Worm (Caenorhabditis elegans) whole organism, L4/young adult: ENCODE data around the gene F31D5.7.
A peak's percentile ranks its signal among the peaks of the same experiment; 100 is the strongest.

Experiments used
- W03F9.2 ChIP-seq: fragments of 150-350 bp; optimal IDR thresholded peaks from 2 replicates; lab custom pipeline; 2014; ENCODE audit warnings: missing biosample characterization, missing genetic modification characterization
- dao-5 ChIP-seq: sonication (generic microtip); optimal IDR thresholded peaks from 2 replicates; lab custom pipeline; 2016; ENCODE audit warnings: missing genotype, missing genetic modification characterization, moderate library complexity, missing compliant biosample characterization
- him-1 ChIP-seq: sonication (generic microtip); optimal IDR thresholded peaks from 2 replicates; lab custom pipeline; 2016; ENCODE audit warnings: missing genotype, missing genetic modification reagents, missing genetic modification characterization, missing compliant biosample characterization

Gene F31D5.7

ce11 chrII:4215318-4215717 lies 4.1 kb downstream of the F31D5.7 start, which contains the start of gene F31D5.2:
TSS of gene F31D5.2 (plus strand) at chrII:4215618.
- TF ChIP-seq dao-5 (tag; lab: Kevin White, UChicago): no peak
- TF ChIP-seq him-1 (tag; lab: Kevin White, UChicago): no peak
- TF ChIP-seq W03F9.2: no peak

- no peak for TF ChIP-seq W03F9.2
- TF ChIP-seq him-1 (tag; lab: Kevin White, UChicago): no peak
- no peak for TF ChIP-seq dao-5 (tag; lab: Kevin White, UChicago)
Measured at ce11 chrII:4219062-4219461, 7.8 kb downstream of the F31D5.7 start, which contains the start of gene F31D5.1. TSS of gene F31D5.1 (plus strand) at chrII:4219362.

ce11 chrII:4222469-4222868 lies 11.3 kb downstream of the F31D5.7 start:
- TF ChIP-seq dao-5 (tag; lab: Kevin White, UChicago) (no peak), him-1 (tag; lab: Kevin White, UChicago) (no peak), W03F9.2 (no peak)

ce11 chrII:4222983-4223382 lies 11.8 kb downstream of the F31D5.7 start, which contains the start of gene C16A11.5:
TSS of gene C16A11.5 (plus strand) at chrII:4223305.
- TF ChIP-seq W03F9.2: no peak
- no peak for TF ChIP-seq dao-5 (tag; lab: Kevin White, UChicago)
- no peak for TF ChIP-seq him-1 (tag; lab: Kevin White, UChicago)

- no peak for TF ChIP-seq W03F9.2
- TF ChIP-seq him-1 (tag; lab: Kevin White, UChicago): no peak
- TF ChIP-seq dao-5 (tag; lab: Kevin White, UChicago): no peak
Measured at ce11 chrII:4226598-4227096, 15.4 kb downstream of the F31D5.7 start, which contains the start of gene C16A11.4. TSS of gene C16A11.4 (plus strand) at chrII:4227046.

ce11 chrII:4228112-4228770 lies 17.0 kb downstream of the F31D5.7 start:
- no peak for TF ChIP-seq him-1 (tag; lab: Kevin White, UChicago)
- no peak for TF ChIP-seq W03F9.2

ce11 chrII:4229106-4229708 lies 18.0 kb downstream of the F31D5.7 start, which contains the start of gene C16A11.3:
TSS of gene C16A11.3 (plus strand) at chrII:4229545.
- TF ChIP-seq W03F9.2: no peak
- TF ChIP-seq dao-5 (tag; lab: Kevin White, UChicago): no peak
- TF ChIP-seq him-1 (tag; lab: Kevin White, UChicago): no peak

ce11 chrII:4230816-4231435 lies 19.7 kb downstream of the F31D5.7 start, which contains the start of gene C16A11.10:
TSS of gene C16A11.10 (plus strand) at chrII:4231385.
- TF ChIP-seq him-1 (tag; lab: Kevin White, UChicago): no peak
- TF ChIP-seq W03F9.2: no peak
- TF ChIP-seq dao-5 (tag; lab: Kevin White, UChicago): no peak

- no peak for TF ChIP-seq W03F9.2
- no peak for TF ChIP-seq him-1 (tag; lab: Kevin White, UChicago)
- no peak for TF ChIP-seq dao-5 (tag; lab: Kevin White, UChicago)
Measured at ce11 chrII:4235959-4236358, 24.7 kb downstream of the F31D5.7 start, which contains the start of gene fbxc-43. TSS of gene fbxc-43 (minus strand) at chrII:4235996.

ce11 chrII:4237701-4238214 lies 26.5 kb downstream of the F31D5.7 start, which contains the start of the genes fbxc-44 and C16A11.2:
TSS of gene fbxc-44 (minus strand) at chrII:4237751.
TSS of gene C16A11.2 (plus strand) at chrII:4238203.
- TF ChIP-seq dao-5 (tag; lab: Kevin White, UChicago): no peak
- peak; percentile 36 for TF ChIP-seq W03F9.2

- TF ChIP-seq him-1 (tag; lab: Kevin White, UChicago) (no peak), dao-5 (tag; lab: Kevin White, UChicago) (no peak), W03F9.2 (no peak)
Measured at ce11 chrII:4238963-4239362, 27.8 kb downstream of the F31D5.7 start.

ce11 chrII:4244959-4245358 lies 33.7 kb downstream of the F31D5.7 start:
- TF ChIP-seq dao-5 (tag; lab: Kevin White, UChicago) (no peak), W03F9.2 (no peak), him-1 (tag; lab: Kevin White, UChicago) (no peak)

- TF ChIP-seq dao-5 (tag; lab: Kevin White, UChicago) (no peak), W03F9.2 (no peak), him-1 (tag; lab: Kevin White, UChicago) (no peak)
Measured at ce11 chrII:4246897-4247296, 35.7 kb downstream of the F31D5.7 start, which contains the start of gene gpa-11. TSS of gene gpa-11 (plus strand) at chrII:4247197.
